Worm (Caenorhabditis elegans) whole organism, early embryonic: ENCODE measurements around the gene cbs-1.

Experiments
- ama-1 ChIP-seq: fragments of 150-350 bp; optimal IDR thresholded peaks from 2 replicates; lab custom pipeline; 2014
- ceh-36 ChIP-seq: sonication (generic microtip); optimal IDR thresholded peaks from 2 replicates; lab custom pipeline; 2016; ENCODE audit warnings: missing genetic modification characterization, inconsistent platforms, missing compliant biosample characterization
- flt-1 ChIP-seq: fragments of 200-800 bp; sonication (Bioruptor generic); IDR thresholded peaks from 2 replicates; pipeline ENCODE4 v1.3.6; 2022; ENCODE audit warnings: missing genetic modification characterization, missing compliant biosample characterization
- pes-1 ChIP-seq: fragments of 200-800 bp; sonication (Bioruptor generic); IDR thresholded peaks from 2 replicates; pipeline ENCODE4 v1.3.6; 2022; ENCODE audit warnings: missing genetic modification reagents, missing genetic modification characterization, missing compliant biosample characterization
- scrt-1 ChIP-seq: fragments of 200-800 bp; sonication (Bioruptor generic); IDR thresholded peaks from 2 replicates; pipeline ENCODE4 v1.3.6; 2022; ENCODE audit warnings: missing genetic modification characterization, missing compliant biosample characterization
- tbx-11 ChIP-seq: fragments of 200-800 bp; sonication (Bioruptor generic); IDR thresholded peaks from 2 replicates; pipeline ENCODE4 v1.3.6; 2022; ENCODE audit warnings: missing genetic modification characterization, missing compliant biosample characterization

DNA sequence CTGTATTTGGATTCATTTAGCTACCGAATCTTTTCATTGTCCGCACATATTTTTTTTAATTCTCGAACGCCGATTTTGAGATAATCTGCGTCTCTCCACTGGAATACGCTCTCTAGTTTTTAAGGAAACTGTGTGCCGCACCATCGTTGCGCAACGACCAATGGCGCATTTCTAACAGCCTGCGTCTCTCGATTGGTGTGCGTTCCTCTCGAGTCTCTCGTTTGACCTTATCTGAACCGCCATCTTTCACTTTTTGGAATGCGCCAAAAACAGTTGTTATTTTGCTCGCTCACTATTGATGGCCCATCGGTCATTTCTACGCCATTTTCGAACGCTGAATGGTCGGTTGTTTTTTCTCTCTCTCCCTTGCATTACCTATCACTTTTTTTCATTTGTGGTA lies 29.2 kb downstream of the cbs-1 start:
- TF ChIP-seq ama-1 (lab: Kevin White, UChicago) (no peak), ceh-36 (tag; lab: Kevin White, UChicago) (no peak), scrt-1 (GFP tag; lab: Robert Waterston, UW) (no peak), flt-1 (GFP tag; lab: Robert Waterston, UW) (no peak), pes-1 (GFP tag; lab: Robert Waterston, UW) (no peak), tbx-11 (GFP tag; lab: Robert Waterston, UW) (no peak)
